Worm (Caenorhabditis elegans): Measurements from ENCODE around the gene dhs-9.

Gene dhs-9

ce11 chrIII:5385315-5385714, 17.5 kb upstream of the dhs-9 start, which contains the start of gene Y32H12A.7:
Gene Y32H12A.7 (minus strand): TSS chrIII:5385415.
- no peak for TF ChIP-seq mes-4 (tag; optimal IDR thresholded peaks at IDR 0.05)
- TF ChIP-seq madf-3 (GFP tag; IDR thresholded peaks at IDR 0.05) = no peak
- TF ChIP-seq rpc-1 (optimal IDR thresholded peaks at IDR 0.05) = no peak
- no peak for TF ChIP-seq rpc-1 (tag; optimal IDR thresholded peaks at IDR 0.05)
- TF ChIP-seq rec-8 (tag; optimal IDR thresholded peaks at IDR 0.05) = no peak
- TF ChIP-seq zfh-2 (GFP tag; conservative IDR thresholded peaks at IDR 0.05) = no peak
- no peak for TF ChIP-seq hlh-12 (tag; optimal IDR thresholded peaks at IDR 0.05)
- no peak for TF ChIP-seq ztf-22 (GFP tag; optimal IDR thresholded peaks at IDR 0.05)
- TF ChIP-seq F10E7.11 (tag; optimal IDR thresholded peaks at IDR 0.05) = no peak
- TF ChIP-seq snpc-1.3 (tag; optimal IDR thresholded peaks at IDR 0.05; ENCODE audit: insufficient read depth) = no peak
- TF ChIP-seq F23B12.7 (tag; optimal IDR thresholded peaks at IDR 0.05; ENCODE audit: insufficient read depth) = no peak
- TF ChIP-seq chd-7 (tag; optimal IDR thresholded peaks at IDR 0.05) = no peak
- no peak for TF ChIP-seq D2030.7 (GFP tag; IDR thresholded peaks at IDR 0.05)
- TF ChIP-seq mxl-1 (tag; optimal IDR thresholded peaks at IDR 0.05) = no peak
- no peak for TF ChIP-seq nfyb-1 (GFP tag; IDR thresholded peaks at IDR 0.05)

DNA sequence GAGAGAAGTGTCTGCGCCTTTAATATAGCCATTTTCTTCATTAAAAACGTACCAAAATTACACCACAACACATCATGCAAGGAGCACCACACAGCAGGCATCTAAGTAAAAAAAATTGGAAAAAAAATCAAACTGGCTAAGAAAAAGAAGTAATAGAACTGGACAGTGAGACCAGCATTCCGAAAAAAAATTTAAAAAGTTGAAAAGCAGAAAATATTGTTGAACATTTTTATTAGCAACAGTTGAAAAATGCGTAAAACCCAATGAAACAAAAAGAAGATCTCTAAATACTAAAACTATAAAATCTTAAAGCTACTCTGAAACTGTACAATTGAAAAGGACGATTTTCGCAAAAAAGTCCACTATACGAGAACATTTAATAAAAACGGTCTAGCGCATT, 14.2 kb upstream of the dhs-9 start, which contains the start of gene Y32H12A.6:
Gene Y32H12A.6, minus strand, starts transcription at position 101 of the 400 bp plus-strand sequence.
- TF ChIP-seq ZK185.1 (tag; optimal IDR thresholded peaks at IDR 0.05; ENCODE audit: poor library complexity, severe bottlenecking) = no peak
- no peak for TF ChIP-seq ztf-28 (GFP tag; IDR thresholded peaks at IDR 0.05)
- TF ChIP-seq lin-40 (tag; optimal IDR thresholded peaks at IDR 0.05) = no peak
- TF ChIP-seq madf-8 (GFP tag; conservative IDR thresholded peaks at IDR 0.05) = no peak
- TF ChIP-seq hsf-1 (GFP tag; IDR thresholded peaks at IDR 0.05) = no peak
- no peak for TF ChIP-seq ceh-58 (GFP tag; IDR thresholded peaks at IDR 0.05)
- TF ChIP-seq hmg-20 (GFP tag; IDR thresholded peaks at IDR 0.05) = no peak
- TF ChIP-seq lsl-1 (GFP tag; optimal IDR thresholded peaks at IDR 0.05) = no peak

DNA sequence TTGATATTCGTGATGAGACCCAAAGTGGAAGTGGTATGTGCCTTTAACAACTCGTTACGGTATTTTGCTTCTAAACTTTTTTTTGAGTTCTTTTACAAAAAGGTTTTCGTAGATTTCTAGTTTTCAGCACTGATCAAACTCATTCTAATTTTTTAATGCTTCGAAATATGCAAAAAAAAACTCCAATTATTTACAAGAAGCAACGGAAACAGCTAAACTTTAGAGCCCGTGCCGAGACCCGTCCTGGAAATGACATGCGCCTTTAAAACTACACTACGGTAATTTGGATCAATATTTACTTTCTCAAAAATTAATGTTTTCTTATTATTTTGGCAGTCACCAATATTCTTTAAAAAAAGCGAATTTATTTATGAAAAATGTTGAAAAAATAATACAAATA, 12.7 kb upstream of the dhs-9 start:
- TF ChIP-seq madf-8 (GFP tag; conservative IDR thresholded peaks at IDR 0.05) (peak; percentile 76), hlh-12 (tag; optimal IDR thresholded peaks at IDR 0.05) (no peak), nhr-120 (GFP tag; IDR thresholded peaks at IDR 0.05) (no peak), mxl-1 (tag; optimal IDR thresholded peaks at IDR 0.05) (no peak), ztf-6 (GFP tag; IDR thresholded peaks at IDR 0.05) (no peak), xnd-1 (tag; optimal IDR thresholded peaks at IDR 0.05) (peak; percentile 94), rec-8 (tag; optimal IDR thresholded peaks at IDR 0.05) (no peak), egl-44 (GFP tag; IDR thresholded peaks at IDR 0.05) (no peak), zfh-2 (GFP tag; conservative IDR thresholded peaks at IDR 0.05) (no peak), lir-1 (GFP tag; conservative IDR thresholded peaks at IDR 0.05) (no peak), F10E7.11 (tag; optimal IDR thresholded peaks at IDR 0.05) (no peak), ekl-4 (GFP tag; IDR thresholded peaks at IDR 0.05) (peak; percentile 36; the same call in 1 of the 2 replicates), B0336.3 (GFP tag; IDR thresholded peaks at IDR 0.05) (no peak), Y79H2A.3 (GFP tag; conservative IDR thresholded peaks at IDR 0.05) (0 out of 2 replicates have a peak, but pooled peaks have one; percentile 20), nhr-179 (tag; optimal IDR thresholded peaks at IDR 0.05) (no peak), gei-17 (GFP tag; optimal IDR thresholded peaks at IDR 0.05) (no peak), ccch-3 (GFP tag; optimal IDR thresholded peaks at IDR 0.05) (no peak), ztf-22 (GFP tag; optimal IDR thresholded peaks at IDR 0.05) (no peak), madf-3 (GFP tag; IDR thresholded peaks at IDR 0.05) (no peak), K11D2.4 (GFP tag; IDR thresholded peaks at IDR 0.05) (no peak), hsf-1 (GFP tag; IDR thresholded peaks at IDR 0.05) (no peak), F39B2.1 (GFP tag; IDR thresholded peaks at IDR 0.05) (no peak), aptf-3 (GFP tag; IDR thresholded peaks at IDR 0.05) (no peak), atf-7 (tag; optimal IDR thresholded peaks at IDR 0.05) (no peak), zim-3 (tag; optimal IDR thresholded peaks at IDR 0.05) (no peak), mel-28 (tag; optimal IDR thresholded peaks at IDR 0.05; ENCODE audit: borderline replicate concordance) (no peak), F22D6.2 (tag; optimal IDR thresholded peaks at IDR 0.05) (no peak), B0261.1 (tag; optimal IDR thresholded peaks at IDR 0.05) (no peak), repo-1 (tag; optimal IDR thresholded peaks at IDR 0.05) (no peak), F52B5.7 (tag; optimal IDR thresholded peaks at IDR 0.05) (no peak), pbrm-1 (GFP tag; IDR thresholded peaks at IDR 0.05) (no peak), lsl-1 (GFP tag; optimal IDR thresholded peaks at IDR 0.05) (peak; percentile 99)
